Fruit fly (Drosophila melanogaster) whole organism, adult: Measurements from ENCODE around the gene sdt.
A peak's percentile ranks its signal among the peaks of the same experiment; 100 is the strongest.

Experiments used
- CG11617 ChIP-seq: fragments of 200-800 bp; sonication (Bioruptor generic); optimal IDR thresholded peaks from 2 replicates; lab custom pipeline; 2017; ENCODE audit warnings: mild to moderate bottlenecking, missing biosample characterization, missing genetic modification reagents, missing genetic modification characterization
- CG12768 ChIP-seq: fragments of 200-800 bp; sonication (Bioruptor generic); optimal IDR thresholded peaks from 2 replicates; lab custom pipeline; 2017; ENCODE audit warnings: missing biosample characterization, missing genetic modification characterization, mild to moderate bottlenecking, moderate library complexity, missing genetic modification reagents
- CG14711 ChIP-seq: fragments of 200-800 bp; sonication (Bioruptor generic); optimal IDR thresholded peaks from 2 replicates; lab custom pipeline; 2018; ENCODE audit warnings: missing biosample characterization, mild to moderate bottlenecking, missing genetic modification characterization, moderate library complexity
- CG1620 ChIP-seq: fragments of 200-800 bp; sonication (Bioruptor generic); optimal IDR thresholded peaks from 2 replicates; lab custom pipeline; 2016; ENCODE audit warnings: missing biosample characterization, missing genetic modification characterization
- CG33017 ChIP-seq: fragments of 200-800 bp; sonication (Bioruptor generic); optimal IDR thresholded peaks from 2 replicates; lab custom pipeline; 2018; ENCODE audit warnings: missing biosample characterization, mild to moderate bottlenecking, missing genetic modification characterization, moderate library complexity
- CG5204 ChIP-seq: fragments of 200-800 bp; sonication (Bioruptor generic); optimal IDR thresholded peaks from 2 replicates; lab custom pipeline; 2016; ENCODE audit warnings: missing biosample characterization, missing genetic modification characterization
- CG7045 ChIP-seq: fragments of 200-800 bp; sonication (Bioruptor generic); optimal IDR thresholded peaks from 2 replicates; lab custom pipeline; 2017; ENCODE audit warnings: missing biosample characterization, mild to moderate bottlenecking, missing genetic modification characterization
- CG7101 ChIP-seq: fragments of 200-800 bp; sonication (Bioruptor generic); optimal IDR thresholded peaks from 2 replicates; lab custom pipeline; 2018; ENCODE audit warnings: missing biosample characterization, mild to moderate bottlenecking, missing genetic modification characterization, moderate library complexity
- Clk ChIP-seq: fragments of 200-800 bp; sonication (Bioruptor generic); optimal IDR thresholded peaks from 2 replicates; lab custom pipeline; 2017; ENCODE audit warnings: missing biosample characterization, missing genetic modification characterization
- Crg-1 ChIP-seq: fragments of 200-800 bp; sonication (Bioruptor generic); optimal IDR thresholded peaks from 2 replicates; lab custom pipeline; 2016; ENCODE audit warnings: missing biosample characterization, missing genetic modification characterization
- Hr96 ChIP-seq: fragments of 200-800 bp; sonication (Bioruptor generic); optimal IDR thresholded peaks from 2 replicates; lab custom pipeline; 2016; ENCODE audit warnings: missing biosample characterization, missing genetic modification characterization
- Mnt ChIP-seq: fragments of 200-800 bp; sonication (Bioruptor generic); optimal IDR thresholded peaks from 2 replicates; lab custom pipeline; 2016; ENCODE audit warnings: missing biosample characterization, mild to moderate bottlenecking, missing genetic modification characterization
- bab1 ChIP-seq: fragments of 200-800 bp; sonication (Bioruptor generic); optimal IDR thresholded peaks from 3 replicates; lab custom pipeline; 2019; ENCODE audit warnings: missing biosample characterization, mild to moderate bottlenecking, missing genetic modification characterization, moderate library complexity
- cic ChIP-seq: fragments of 200-800 bp; sonication (Bioruptor generic); optimal IDR thresholded peaks from 2 replicates; lab custom pipeline; 2017; ENCODE audit warnings: missing biosample characterization, mild to moderate bottlenecking, missing genetic modification characterization, moderate library complexity
- cnc ChIP-seq, 2 experiments: fragments of >200 bp; optimal IDR thresholded peaks; 2 replicates each; lab custom pipeline; 2017
- kay ChIP-seq: fragments of 200-800 bp; sonication (Bioruptor generic); peaks from one replicate; lab custom pipeline; 2016; ENCODE audit warnings: missing biosample characterization, missing genetic modification characterization, borderline replicate concordance
- ovo ChIP-seq: fragments of 200-800 bp; sonication (Bioruptor generic); optimal IDR thresholded peaks from 2 replicates; lab custom pipeline; 2016; ENCODE audit warnings: missing biosample characterization, missing genetic modification characterization
- pad ChIP-seq: fragments of 200-800 bp; sonication (Bioruptor generic); optimal IDR thresholded peaks from 3 replicates; lab custom pipeline; 2017; ENCODE audit warnings: missing biosample characterization, missing genetic modification characterization, mild to moderate bottlenecking, moderate library complexity, missing genetic modification reagents
- tj ChIP-seq: fragments of 200-800 bp; sonication (Bioruptor generic); optimal IDR thresholded peaks from 3 replicates; lab custom pipeline; 2017; ENCODE audit warnings: missing biosample characterization, mild to moderate bottlenecking, missing genetic modification characterization, moderate library complexity
- toe ChIP-seq: fragments of 200-800 bp; sonication (Bioruptor generic); optimal IDR thresholded peaks from 2 replicates; lab custom pipeline; 2016; ENCODE audit warnings: missing biosample characterization, missing genetic modification characterization

sdt gene

DNA sequence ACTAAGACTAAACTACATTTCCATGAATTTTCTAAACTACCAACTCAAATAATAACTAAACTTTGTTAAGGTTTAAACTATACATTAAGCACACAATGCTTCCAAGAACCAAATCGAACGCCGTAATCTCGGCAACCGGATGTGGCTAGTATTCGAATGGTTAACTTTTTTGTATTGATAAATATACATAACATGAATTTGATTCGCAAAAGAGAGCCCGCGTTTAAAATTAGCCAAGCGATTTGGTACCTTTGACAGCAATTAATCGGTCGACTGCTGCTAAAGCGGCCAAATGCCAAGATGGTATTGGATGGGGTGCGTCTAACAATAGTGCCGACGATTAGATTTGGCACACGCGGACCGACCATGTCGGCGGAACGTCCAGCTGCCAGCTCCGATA, 30.7 kb upstream of the sdt start, which contains the start of gene CG15336:
Gene CG15336 (plus strand): TSS at position 301 of the 400 bp plus-strand sequence.
- TF ChIP-seq Mnt (GFP tag; lab: Kevin White, UChicago) (no peak), Clk (GFP tag; lab: Kevin White, UChicago) (no peak), CG5204 (no peak), cnc (optimal IDR thresholded peaks at IDR 0.05; lab: Kevin White, UChicago) (no peak), CG33017 (tag; lab: Kevin White, UChicago) (no peak), pad (GFP tag; lab: Kevin White, UChicago) (no peak), toe (GFP tag; lab: Kevin White, UChicago) (no peak), ovo (GFP tag; lab: Kevin White, UChicago) (no peak), cic (GFP tag; lab: Kevin White, UChicago) (no peak), tj (no peak), kay (no peak), CG1620 (GFP tag; lab: Kevin White, UChicago) (no peak), Crg-1 (no peak), CG11617 (GFP tag; lab: Kevin White, UChicago) (no peak), CG7045 (GFP tag; lab: Kevin White, UChicago) (no peak)

DNA sequence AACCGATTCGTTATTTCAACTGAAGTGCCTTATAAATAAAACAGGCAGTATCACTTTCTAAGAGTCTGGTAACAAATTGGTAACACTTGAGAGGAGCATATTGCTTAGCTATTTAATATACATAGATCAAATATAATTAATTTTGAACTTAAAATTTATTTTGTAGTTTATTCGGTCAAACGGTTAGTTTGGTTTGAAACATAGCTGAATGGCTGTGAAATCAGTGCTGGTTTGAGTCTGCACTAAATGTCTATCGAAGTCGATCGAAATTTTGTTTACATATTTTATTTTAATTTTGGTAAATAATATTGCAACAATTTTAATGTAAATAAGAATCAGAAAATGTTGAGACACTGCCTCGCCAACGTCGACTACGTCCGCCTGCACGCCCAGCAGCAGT, 29.8 kb upstream of the sdt start, which contains the start of gene CG10959:
Gene CG10959 (plus strand): TSS at position 228 of the 400 bp plus-strand sequence.
- no peak for TF ChIP-seq cnc (optimal IDR thresholded peaks at IDR 0.05; lab: Kevin White, UChicago)
- no peak for TF ChIP-seq CG11617 (GFP tag; lab: Kevin White, UChicago)
- TF ChIP-seq Hr96 (GFP tag; lab: Kevin White, UChicago) = no peak
- TF ChIP-seq ovo (GFP tag; lab: Kevin White, UChicago) = no peak
- no peak for TF ChIP-seq bab1 (GFP tag; lab: Kevin White, UChicago)
- no peak for TF ChIP-seq CG1620 (GFP tag; lab: Kevin White, UChicago)
- no peak for TF ChIP-seq CG5204
- no peak for TF ChIP-seq tj
- TF ChIP-seq toe (GFP tag; lab: Kevin White, UChicago) = no peak
- TF ChIP-seq Mnt (GFP tag; lab: Kevin White, UChicago) = no peak
- no peak for TF ChIP-seq CG12768 (GFP tag; lab: Kevin White, UChicago)
- TF ChIP-seq CG7101 (tag; lab: Kevin White, UChicago) = no peak
- TF ChIP-seq CG33017 (tag; lab: Kevin White, UChicago) = no peak
- no peak for TF ChIP-seq CG7045 (GFP tag; lab: Kevin White, UChicago)
- no peak for TF ChIP-seq Crg-1
- no peak for TF ChIP-seq Clk (GFP tag; lab: Kevin White, UChicago)

DNA sequence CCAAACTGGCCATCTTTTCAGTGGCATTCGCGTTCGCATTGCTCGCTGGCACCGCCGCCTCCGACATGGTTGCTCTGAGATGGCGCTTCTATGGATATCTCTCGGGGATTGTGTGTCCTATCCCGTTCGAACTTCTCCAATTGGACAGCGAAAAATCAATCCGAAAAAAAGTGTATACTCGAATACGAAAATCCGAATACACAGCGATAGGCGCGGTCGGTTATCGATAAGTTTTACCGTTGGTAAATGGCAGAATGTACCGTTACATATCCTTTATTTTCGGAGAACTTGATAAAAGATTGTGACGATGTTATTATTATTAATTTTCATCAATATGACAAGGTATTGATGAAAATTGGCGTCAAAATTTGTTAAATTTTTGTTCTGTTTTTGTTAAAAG, 26.3 kb upstream of the sdt start, which contains the start of gene Gbeta5:
Gene Gbeta5 (minus strand): TSS at position 199 of the 400 bp plus-strand sequence.
- TF ChIP-seq pad (GFP tag; lab: Kevin White, UChicago) (no peak), bab1 (GFP tag; lab: Kevin White, UChicago) (no peak), CG5204 (no peak), ovo (GFP tag; lab: Kevin White, UChicago) (peak; percentile 64)

DNA sequence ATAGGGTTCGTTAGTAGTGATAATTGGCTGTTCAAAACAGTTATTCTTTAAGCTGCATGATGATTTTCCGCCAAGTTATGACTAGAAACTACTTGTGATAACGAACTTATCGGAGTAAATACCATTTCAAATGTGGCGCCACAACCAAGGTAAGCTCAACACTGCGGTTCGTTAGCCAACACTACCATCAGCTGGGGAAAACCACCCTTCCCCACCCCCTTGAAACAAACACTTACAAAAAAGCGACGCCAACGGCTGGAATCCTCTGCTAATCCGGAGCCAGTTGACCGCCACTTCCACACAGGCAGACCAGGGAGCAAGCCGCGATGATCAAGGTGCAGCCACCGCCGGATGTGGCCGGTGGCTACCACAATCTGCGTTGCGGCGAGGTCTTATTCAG, 25.6 kb upstream of the sdt start, which contains the start of gene CG18262:
Gene CG18262 (plus strand): TSS at position 231 of the 400 bp plus-strand sequence.
- TF ChIP-seq pad (GFP tag; lab: Kevin White, UChicago) (peak; percentile 56), toe (GFP tag; lab: Kevin White, UChicago) (no peak), Clk (GFP tag; lab: Kevin White, UChicago) (no peak), cnc (optimal IDR thresholded peaks at IDR 0.05; lab: Kevin White, UChicago) (no peak), Hr96 (GFP tag; lab: Kevin White, UChicago) (no peak), CG11617 (GFP tag; lab: Kevin White, UChicago) (no peak), cic (GFP tag; lab: Kevin White, UChicago) (no peak), Mnt (GFP tag; lab: Kevin White, UChicago) (peak; percentile 25), ovo (GFP tag; lab: Kevin White, UChicago) (no peak), CG5204 (no peak), CG1620 (GFP tag; lab: Kevin White, UChicago) (peak; percentile 54), bab1 (GFP tag; lab: Kevin White, UChicago) (peak; percentile 21), CG7101 (tag; lab: Kevin White, UChicago) (peak; percentile 45), CG7045 (GFP tag; lab: Kevin White, UChicago) (no peak), tj (no peak), CG14711 (tag; lab: Kevin White, UChicago) (no peak), CG33017 (tag; lab: Kevin White, UChicago) (no peak), kay (no peak), Crg-1 (peak; percentile 48), CG12768 (GFP tag; lab: Kevin White, UChicago) (peak; percentile 11)

DNA sequence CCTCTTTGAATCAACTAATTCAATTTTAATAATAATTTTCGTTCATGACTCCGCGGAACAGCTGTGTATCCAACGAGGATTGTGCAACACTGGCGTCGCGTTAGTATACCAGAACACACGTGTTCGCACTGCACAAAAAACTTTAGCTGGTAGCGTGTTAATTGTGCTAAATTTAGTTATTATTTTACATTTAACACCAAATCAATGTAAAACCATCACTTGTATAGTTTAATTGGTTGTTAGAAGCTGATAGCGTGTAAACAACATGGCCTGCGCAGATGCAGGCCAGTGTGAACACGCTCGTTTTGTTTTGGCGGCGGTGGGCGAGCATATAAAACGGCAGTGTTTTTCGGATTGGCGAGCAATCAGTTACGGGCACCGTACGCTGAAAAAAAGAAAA, 21.1 kb upstream of the sdt start, which contains the start of the genes Traf6 and GIIIspla2:
Gene Traf6 (minus strand): TSS at position 93 of the 400 bp plus-strand sequence.
Gene GIIIspla2 (plus strand): TSS at position 335 of the 400 bp plus-strand sequence.
- peak; percentile 81 for TF ChIP-seq pad (GFP tag; lab: Kevin White, UChicago)
- TF ChIP-seq cnc (optimal IDR thresholded peaks at IDR 0.05; lab: Kevin White, UChicago) = no peak
- peak; percentile 80 for TF ChIP-seq CG14711 (tag; lab: Kevin White, UChicago)
- peak; percentile 87 for TF ChIP-seq CG1620 (GFP tag; lab: Kevin White, UChicago)
- peak; percentile 68 for TF ChIP-seq Crg-1
- TF ChIP-seq ovo (GFP tag; lab: Kevin White, UChicago) = peak; percentile 81
- TF ChIP-seq Hr96 (GFP tag; lab: Kevin White, UChicago) = no peak
- peak; percentile 73 for TF ChIP-seq toe (GFP tag; lab: Kevin White, UChicago)
- peak; percentile 51 for TF ChIP-seq cic (GFP tag; lab: Kevin White, UChicago)
- TF ChIP-seq CG11617 (GFP tag; lab: Kevin White, UChicago) = peak; percentile 87
- TF ChIP-seq bab1 (GFP tag; lab: Kevin White, UChicago) = peak; percentile 78
- TF ChIP-seq Mnt (GFP tag; lab: Kevin White, UChicago) = peak; percentile 92
- peak; percentile 76 for TF ChIP-seq CG33017 (tag; lab: Kevin White, UChicago)
- TF ChIP-seq CG12768 (GFP tag; lab: Kevin White, UChicago) = peak; percentile 66
- TF ChIP-seq kay = no peak
- TF ChIP-seq CG5204 = peak; percentile 76
- peak; percentile 54 for TF ChIP-seq Clk (GFP tag; lab: Kevin White, UChicago)
- peak; percentile 71 for TF ChIP-seq tj
- TF ChIP-seq CG7101 (tag; lab: Kevin White, UChicago) = peak; percentile 90
- peak; percentile 74 for TF ChIP-seq CG7045 (GFP tag; lab: Kevin White, UChicago)
